Fruit fly (Drosophila melanogaster) whole organism, pupa: ENCODE measurements around the gene flip.

Source experiments
- CG12605 ChIP-seq: fragments of 200-800 bp; sonication (Bioruptor generic); IDR thresholded peaks from 2 replicates; pipeline ENCODE4 v1.3.6; 2022; ENCODE audit warnings: missing biosample characterization, missing genetic modification characterization
- CG15710 ChIP-seq: fragments of 200-800 bp; sonication (Bioruptor generic); optimal IDR thresholded peaks from 2 replicates; lab custom pipeline; 2018; ENCODE audit warnings: missing biosample characterization, mild to moderate bottlenecking, missing genetic modification characterization, moderate library complexity
- CG34367 ChIP-seq: fragments of 200-800 bp; sonication (Bioruptor generic); optimal IDR thresholded peaks from 2 replicates; lab custom pipeline; 2018; ENCODE audit warnings: missing biosample characterization, mild to moderate bottlenecking, missing genetic modification characterization
- EcR ChIP-seq: fragments of 200-800 bp; sonication (Bioruptor generic); optimal IDR thresholded peaks from 3 replicates; lab custom pipeline; 2019; ENCODE audit warnings: missing biosample characterization, missing genetic modification characterization, mild to moderate bottlenecking, moderate library complexity, missing genetic modification reagents
- Pif1A ChIP-seq: fragments of 200-800 bp; sonication (Bioruptor generic); optimal IDR thresholded peaks from 3 replicates; lab custom pipeline; 2016; ENCODE audit warnings: missing biosample characterization, missing genetic modification characterization
- Snoo ChIP-seq: fragments of 200-800 bp; sonication (Bioruptor generic); optimal IDR thresholded peaks from 3 replicates; lab custom pipeline; 2017; ENCODE audit warnings: missing biosample characterization, mild to moderate bottlenecking, missing genetic modification characterization, inconsistent platforms
- rn ChIP-seq: fragments of 200-800 bp; sonication (Bioruptor generic); IDR thresholded peaks from 2 replicates; pipeline ENCODE4 v1.3.6; 2022; ENCODE audit warnings: missing biosample characterization, missing genetic modification characterization

DNA sequence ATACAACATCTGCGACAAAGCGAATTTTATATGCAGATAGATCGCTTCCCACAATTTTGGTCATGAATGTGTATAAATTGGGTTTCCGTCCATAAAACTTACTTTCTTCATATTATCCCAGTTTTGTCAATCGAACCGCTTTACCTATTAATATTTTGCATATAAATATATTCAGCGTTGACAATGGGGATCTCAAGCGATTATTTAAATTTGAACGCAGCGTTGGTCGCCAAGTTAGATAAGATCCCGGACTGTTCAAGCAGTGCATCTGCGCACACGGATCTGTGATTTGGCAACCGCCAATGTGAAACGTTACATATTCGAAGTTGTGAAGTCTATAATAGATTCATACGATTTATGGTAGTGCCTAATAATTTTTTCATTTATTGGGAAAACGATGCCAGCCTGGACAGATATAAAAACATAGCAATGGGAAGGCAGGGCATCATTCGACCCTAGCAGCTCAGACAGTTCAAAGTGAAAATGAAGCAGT, 31.1 kb downstream of the flip start, which contains the start of gene TwdlF:
- no peak for TF ChIP-seq CG12605 (GFP tag; lab: Robert Waterston, UW)
- no peak for TF ChIP-seq Pif1A
- TF ChIP-seq Snoo (tag; lab: Kevin White, UChicago) = no peak
- TF ChIP-seq rn (GFP tag; lab: Robert Waterston, UW) = no peak
- TF ChIP-seq CG15710 (tag; lab: Kevin White, UChicago) = no peak
- TF ChIP-seq EcR (GFP tag; lab: Kevin White, UChicago) = no peak
- TF ChIP-seq CG34367 (tag; lab: Kevin White, UChicago) = no peak
